Worm (Caenorhabditis elegans): ENCODE measurements around the gene lips-8.

DNA sequence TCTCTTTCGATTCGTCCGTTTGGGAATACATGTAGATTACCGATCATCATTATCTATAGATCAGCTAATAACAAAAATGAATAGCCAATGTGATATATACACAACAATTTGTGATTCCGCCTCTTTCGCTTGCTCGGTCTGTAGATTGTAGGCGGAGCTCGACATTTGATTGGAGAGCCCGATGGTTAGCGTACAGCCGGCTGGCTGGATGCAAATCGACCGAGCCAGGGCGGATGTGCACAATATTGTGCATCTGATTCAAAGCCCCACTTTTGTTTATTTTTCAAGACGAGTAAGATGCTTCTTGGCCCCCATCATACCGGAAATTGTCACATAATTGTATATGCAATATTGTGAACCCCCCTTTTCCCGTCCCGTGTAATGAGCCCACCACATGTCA is 36.6 kb upstream of the lips-8 start, which contains the start of gene dmd-4:
- TF ChIP-seq lsy-2 (tag; optimal IDR thresholded peaks at IDR 0.05) (no peak), mep-1 (tag; optimal IDR thresholded peaks at IDR 0.05) (no peak), skn-1 (tag; optimal IDR thresholded peaks at IDR 0.05) (no peak), lin-38 (GFP tag; IDR thresholded peaks at IDR 0.05) (no peak), nhr-237 (tag; optimal IDR thresholded peaks at IDR 0.05) (no peak), zfp-2 (tag; optimal IDR thresholded peaks at IDR 0.05) (no peak), daf-19 (GFP tag; conservative IDR thresholded peaks at IDR 0.05) (no peak)

All from whole organism, L4 larva.